Worm (Caenorhabditis elegans) whole organism, young adult: ENCODE measurements around the gene C36E8.6.

ENCODE experiments used
- B0261.1 ChIP-seq: sonication (generic microtip); optimal IDR thresholded peaks from 2 replicates; lab custom pipeline; 2016; ENCODE audit warnings: mild to moderate bottlenecking, missing genetic modification characterization, moderate library complexity, missing compliant biosample characterization
- B0336.3 ChIP-seq: fragments of 200-800 bp; sonication (Bioruptor generic); IDR thresholded peaks from 2 replicates; pipeline ENCODE4 v1.3.6; 2022; ENCODE audit warnings: missing genetic modification characterization, missing compliant biosample characterization
- F10E7.11 ChIP-seq: sonication (generic microtip); optimal IDR thresholded peaks from 2 replicates; lab custom pipeline; 2017; ENCODE audit warnings: mild to moderate bottlenecking, missing genetic modification characterization, moderate library complexity, missing compliant biosample characterization
- F33H1.4 ChIP-seq: fragments of 200-800 bp; sonication (Bioruptor generic); IDR thresholded peaks from 2 replicates; pipeline ENCODE4 v1.3.6; 2022; ENCODE audit warnings: missing genetic modification reagents, missing genetic modification characterization, missing compliant biosample characterization
- F55B11.4 ChIP-seq: sonication (generic microtip); optimal IDR thresholded peaks from 2 replicates; lab custom pipeline; 2016; ENCODE audit warnings: missing compliant biosample characterization, missing genetic modification characterization, borderline replicate concordance; ENCODE audit not compliant: insufficient read depth
- F57C9.4 ChIP-seq: sonication (generic microtip); optimal IDR thresholded peaks from 2 replicates; lab custom pipeline; 2017; ENCODE audit warnings: mild to moderate bottlenecking, missing genetic modification characterization, missing compliant biosample characterization
- T26A5.8 ChIP-seq: sonication (generic microtip); optimal IDR thresholded peaks from 2 replicates; lab custom pipeline; 2016; ENCODE audit warnings: missing genetic modification characterization, missing compliant biosample characterization
- Y53F4B.3 ChIP-seq: fragments of 200-800 bp; sonication (Bioruptor generic); IDR thresholded peaks from 2 replicates; pipeline ENCODE4 v1.3.6; 2022; ENCODE audit warnings: missing genetic modification reagents, missing genetic modification characterization, missing compliant biosample characterization
- Y95B8A.8 ChIP-seq: fragments of 200-800 bp; sonication (Bioruptor generic); IDR thresholded peaks from 2 replicates; pipeline ENCODE4 v1.3.6; 2022; ENCODE audit warnings: missing genetic modification reagents, missing genetic modification characterization, missing compliant biosample characterization
- ama-1 ChIP-seq, 3 experiments: fragments of 150-350 bp in 1 of 3; sonication (generic microtip) in 2 of 3; optimal IDR thresholded peaks; 2 replicates each; lab custom pipeline; 2014 to 2018; ENCODE audit warnings: missing biosample characterization in 2 of 3, missing genetic modification characterization in 2 of 3, missing genetic modification reagents in 2 of 3
- aptf-3 ChIP-seq: fragments of 200-800 bp; sonication (Bioruptor generic); IDR thresholded peaks from 2 replicates; pipeline ENCODE4 v1.3.6; 2022; ENCODE audit warnings: missing genetic modification characterization, missing compliant biosample characterization
- ceh-100 ChIP-seq: fragments of 200-800 bp; sonication (Bioruptor generic); IDR thresholded peaks from 2 replicates; pipeline ENCODE4 v1.3.6; 2022; ENCODE audit warnings: missing genetic modification reagents, missing genetic modification characterization, missing compliant biosample characterization
- ceh-79 ChIP-seq: sonication (generic microtip); optimal IDR thresholded peaks from 2 replicates; lab custom pipeline; 2017; ENCODE audit warnings: mild to moderate bottlenecking, missing genetic modification characterization, missing compliant biosample characterization
- egl-18 ChIP-seq: fragments of 200-800 bp; sonication (Bioruptor generic); IDR thresholded peaks from 2 replicates; pipeline ENCODE4 v1.3.6; 2022; ENCODE audit warnings: missing genetic modification reagents, missing genetic modification characterization, missing compliant biosample characterization
- him-1 ChIP-seq: sonication (generic microtip); optimal IDR thresholded peaks from 2 replicates; lab custom pipeline; 2016; ENCODE audit warnings: missing genotype, missing genetic modification reagents, missing genetic modification characterization, missing compliant biosample characterization
- hmg-1.2 ChIP-seq: fragments of 200-800 bp; sonication (Bioruptor generic); IDR thresholded peaks from 2 replicates; pipeline ENCODE4 v1.3.6; 2022; ENCODE audit warnings: missing genetic modification reagents, missing genetic modification characterization, missing compliant biosample characterization
- hrde-1 ChIP-seq: sonication (generic microtip); optimal IDR thresholded peaks from 2 replicates; lab custom pipeline; 2016; ENCODE audit warnings: missing genetic modification characterization, mild to moderate bottlenecking, missing compliant biosample characterization, moderate library complexity, missing genotype, missing genetic modification reagents, borderline replicate concordance
- hsf-1 ChIP-seq: fragments of 200-800 bp; sonication (Bioruptor generic); IDR thresholded peaks from 2 replicates; pipeline ENCODE4 v1.3.6; 2022; ENCODE audit warnings: missing genetic modification reagents, missing genetic modification characterization, missing compliant biosample characterization
- let-526 ChIP-seq: fragments of 200-800 bp; sonication (Bioruptor generic); IDR thresholded peaks from 2 replicates; pipeline ENCODE4 v1.3.6; 2022; ENCODE audit warnings: missing genetic modification reagents, missing genetic modification characterization, missing compliant biosample characterization
- let-607 ChIP-seq, 2 experiments: fragments of 200-800 bp in 1 of 2; sonication (Bioruptor generic) in 1 of 2; sonication (generic microtip) in 1 of 2; optimal IDR thresholded peaks; 2 replicates each; lab custom pipeline; 2016 to 2018; ENCODE audit warnings: mild to moderate bottlenecking in 2 of 2, missing compliant biosample characterization in 2 of 2, missing genetic modification characterization in 2 of 2, moderate library complexity in 2 of 2, missing genotype in 1 of 2
- lin-40 ChIP-seq: sonication (generic microtip); optimal IDR thresholded peaks from 2 replicates; lab custom pipeline; 2016; ENCODE audit warnings: missing genetic modification characterization, mild to moderate bottlenecking, missing compliant biosample characterization, missing genotype, missing genetic modification reagents
- madf-8 ChIP-seq: fragments of 200-800 bp; sonication (Bioruptor generic); conservative IDR thresholded peaks from 2 replicates; pipeline ENCODE4 v1.3.6; 2022; ENCODE audit warnings: missing genetic modification reagents, missing genetic modification characterization, missing compliant biosample characterization
- mel-28 ChIP-seq: sonication (generic microtip); optimal IDR thresholded peaks from 2 replicates; lab custom pipeline; 2016; ENCODE audit warnings: borderline replicate concordance, mild to moderate bottlenecking, missing genetic modification characterization, missing compliant biosample characterization
- nhr-80 ChIP-seq: sonication (generic microtip); optimal IDR thresholded peaks from 2 replicates; lab custom pipeline; 2016; ENCODE audit warnings: missing genetic modification characterization, missing compliant biosample characterization
- nhr-90 ChIP-seq: sonication (generic microtip); optimal IDR thresholded peaks from 2 replicates; lab custom pipeline; 2016; ENCODE audit warnings: missing genotype, mild to moderate bottlenecking, missing genetic modification characterization, missing compliant biosample characterization
- pha-4 ChIP-seq: fragments of 150-350 bp; sonication (generic microtip); optimal IDR thresholded peaks from 2 replicates; lab custom pipeline; 2014; ENCODE audit warnings: missing biosample characterization, missing genetic modification reagents, missing genetic modification characterization
- sdz-38 ChIP-seq: sonication (generic microtip); optimal IDR thresholded peaks from 2 replicates; lab custom pipeline; 2016; ENCODE audit warnings: missing genotype, missing genetic modification characterization, missing compliant biosample characterization
- snpc-3.4 ChIP-seq: sonication (generic microtip); optimal IDR thresholded peaks from 2 replicates; lab custom pipeline; 2017; ENCODE audit warnings: missing genetic modification characterization, mild to moderate bottlenecking, missing compliant biosample characterization, antibody characterized with exemption, moderate library complexity, missing genotype, missing genetic modification reagents
- sptf-2 ChIP-seq: fragments of 200-800 bp; sonication (Bioruptor generic); optimal IDR thresholded peaks from 2 replicates; lab custom pipeline; 2018; ENCODE audit warnings: mild to moderate bottlenecking, missing genetic modification characterization, missing compliant biosample characterization
- tbp1 ChIP-seq: fragments of 200-800 bp; sonication (Bioruptor generic); optimal IDR thresholded peaks from 2 replicates; lab custom pipeline; 2018; ENCODE audit warnings: mild to moderate bottlenecking, missing genetic modification characterization, missing compliant biosample characterization
- tlf-1 ChIP-seq: fragments of 200-800 bp; sonication (Bioruptor generic); optimal IDR thresholded peaks from 2 replicates; lab custom pipeline; 2018; ENCODE audit warnings: mild to moderate bottlenecking, missing genetic modification characterization, missing compliant biosample characterization
- zim-3 ChIP-seq: sonication (generic microtip); optimal IDR thresholded peaks from 2 replicates; lab custom pipeline; 2017; ENCODE audit warnings: mild to moderate bottlenecking, missing genetic modification characterization, moderate library complexity, missing compliant biosample characterization
- ztf-22 ChIP-seq: fragments of 200-800 bp; sonication (Bioruptor generic); optimal IDR thresholded peaks from 2 replicates; lab custom pipeline; 2018; ENCODE audit warnings: mild to moderate bottlenecking, missing genetic modification characterization, moderate library complexity, missing compliant biosample characterization
- ztf-28 ChIP-seq: fragments of 200-800 bp; sonication (Bioruptor generic); IDR thresholded peaks from 2 replicates; pipeline ENCODE4 v1.3.6; 2022; ENCODE audit warnings: missing genetic modification reagents, missing genetic modification characterization, missing compliant biosample characterization
- ztf-3 ChIP-seq: fragments of 200-800 bp; sonication (Bioruptor generic); optimal IDR thresholded peaks from 2 replicates; lab custom pipeline; 2018; ENCODE audit warnings: mild to moderate bottlenecking, missing genetic modification characterization, missing compliant biosample characterization
- ztf-6 ChIP-seq: fragments of 200-800 bp; sonication (Bioruptor generic); IDR thresholded peaks from 2 replicates; pipeline ENCODE4 v1.3.6; 2022; ENCODE audit warnings: missing genetic modification reagents, missing genetic modification characterization, missing compliant biosample characterization

The C36E8.6 gene

DNA sequence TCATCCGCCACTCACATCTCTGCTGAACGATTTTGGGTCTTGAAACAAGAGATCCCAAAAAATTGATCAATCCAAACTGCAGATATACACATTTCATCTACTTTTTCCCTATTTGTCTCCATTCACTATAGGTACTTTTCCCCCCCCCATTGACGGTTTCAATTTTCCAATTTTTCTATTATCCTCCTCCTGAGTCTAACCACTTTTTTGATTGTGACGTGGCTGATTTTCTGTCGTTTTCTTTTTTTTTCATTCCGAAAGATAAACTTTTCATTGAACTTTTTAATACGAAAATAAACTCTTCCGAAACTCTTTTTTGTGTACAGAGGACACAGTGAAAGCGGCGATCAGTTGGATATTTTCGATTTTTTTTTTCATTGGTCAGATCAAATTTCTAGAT lies 30.0 kb upstream of the C36E8.6 start:
- no peak for TF ChIP-seq B0261.1 (tag; lab: Kevin White, UChicago)
- no peak for TF ChIP-seq aptf-3 (GFP tag; lab: Robert Waterston, UW)
- no peak for TF ChIP-seq hrde-1 (tag; lab: Kevin White, UChicago)
- no peak for TF ChIP-seq tbp1 (GFP tag; lab: Kevin White, UChicago)

DNA sequence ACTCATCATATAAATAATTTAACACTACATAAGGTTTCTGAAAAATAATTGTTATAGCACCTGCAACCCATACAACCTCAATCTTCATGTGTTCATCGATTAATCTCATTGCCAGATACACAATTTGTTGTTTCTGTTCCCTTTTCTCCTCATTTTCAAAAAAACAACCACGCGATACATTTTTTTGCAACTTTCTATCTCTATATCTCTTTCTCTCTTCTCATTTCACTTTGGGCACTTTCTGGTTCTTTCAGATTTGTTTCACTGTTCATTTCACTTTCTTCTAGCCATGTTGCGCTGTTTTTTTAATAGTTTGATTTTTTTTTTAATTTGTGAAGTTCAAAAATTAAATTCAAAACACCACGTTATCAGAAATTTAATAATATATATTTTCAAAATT lies 28.7 kb upstream of the C36E8.6 start:
- TF ChIP-seq ceh-79 (tag; lab: Kevin White, UChicago): no peak
- no peak for TF ChIP-seq F55B11.4
- no peak for TF ChIP-seq egl-18
- no peak for TF ChIP-seq T26A5.8
- no peak for TF ChIP-seq B0336.3 (GFP tag; lab: Robert Waterston, UW)
- no peak for TF ChIP-seq madf-8 (GFP tag; lab: Robert Waterston, UW)
- TF ChIP-seq hsf-1 (GFP tag; lab: Robert Waterston, UW): no peak
- TF ChIP-seq ztf-28 (GFP tag; lab: Robert Waterston, UW): no peak
- TF ChIP-seq Y53F4B.3: no peak
- TF ChIP-seq pha-4 (tag; lab: Kevin White, UChicago): no peak
- no peak for TF ChIP-seq sdz-38 (tag; lab: Kevin White, UChicago)

ce11 chrIII:3959987-3960386 lies 27.9 kb upstream of the C36E8.6 start, which contains the start of gene R10E9.3:
Gene R10E9.3, plus strand, starts transcription at chrIII:3960221.
- TF ChIP-seq ztf-6 (no peak), hmg-1.2 (GFP tag; lab: Robert Waterston, UW) (peak; percentile 33; the same call in 1 of the 2 replicates), ama-1 (optimal IDR thresholded peaks at IDR 0.05; lab: Kevin White, UChicago) (no peak), ama-1 (GFP tag; optimal IDR thresholded peaks at IDR 0.05; lab: Kevin White, UChicago) (no peak), ztf-3 (GFP tag; lab: Kevin White, UChicago) (no peak), F33H1.4 (GFP tag; lab: Robert Waterston, UW) (no peak), let-526 (GFP tag; lab: Robert Waterston, UW) (no peak), nhr-80 (tag; lab: Kevin White, UChicago) (peak; percentile 58), lin-40 (tag; lab: Kevin White, UChicago) (no peak)

DNA sequence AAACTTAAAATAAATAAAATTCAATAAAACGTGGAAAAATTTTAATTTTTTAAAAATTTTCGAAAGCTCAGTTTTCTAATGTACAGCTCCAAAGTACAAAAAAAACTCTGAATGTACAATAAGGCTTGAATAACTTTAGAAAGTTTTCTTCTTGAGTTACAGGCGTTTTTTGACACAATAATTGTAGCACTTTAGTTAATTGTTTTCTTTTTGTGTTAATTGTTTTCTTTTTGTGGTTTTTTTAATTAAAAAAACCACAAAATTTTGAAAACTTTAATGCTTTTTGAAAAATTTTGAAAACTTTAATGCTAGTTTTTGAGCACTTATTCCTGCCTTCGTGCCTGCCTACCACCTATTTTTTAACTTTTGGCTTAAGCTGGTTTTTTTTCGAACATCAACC lies 23.6 kb upstream of the C36E8.6 start, which contains the start of gene R10E9.2:
R10E9.2 (minus strand) TSS at position 101 of the 400 bp plus-strand sequence.
- no peak for TF ChIP-seq F10E7.11 (tag; lab: Kevin White, UChicago)
- TF ChIP-seq sptf-2 (GFP tag; lab: Kevin White, UChicago): no peak
- no peak for TF ChIP-seq nhr-90 (tag; lab: Kevin White, UChicago)
- no peak for TF ChIP-seq let-526 (GFP tag; lab: Robert Waterston, UW)
- TF ChIP-seq ztf-22 (GFP tag; lab: Kevin White, UChicago): no peak
- no peak for TF ChIP-seq snpc-3.4 (tag; lab: Kevin White, UChicago)
- no peak for TF ChIP-seq mel-28
- no peak for TF ChIP-seq him-1
- no peak for TF ChIP-seq zim-3 (tag; lab: Kevin White, UChicago)
- no peak for TF ChIP-seq tlf-1 (GFP tag; lab: Kevin White, UChicago)
- no peak for TF ChIP-seq F33H1.4 (GFP tag; lab: Robert Waterston, UW)
- TF ChIP-seq nhr-80 (tag; lab: Kevin White, UChicago): no peak
- no peak for TF ChIP-seq let-607 (tag; optimal IDR thresholded peaks at IDR 0.05; lab: Kevin White, UChicago)
- no peak for TF ChIP-seq Y95B8A.8 (GFP tag; lab: Robert Waterston, UW)
- TF ChIP-seq ceh-100 (GFP tag; lab: Robert Waterston, UW): no peak
- no peak for TF ChIP-seq F57C9.4 (tag; lab: Kevin White, UChicago)
